Worm (Caenorhabditis elegans) whole organism, midembryonic: Measurements from ENCODE around the gene fbxb-34.

Experiments used
- T22C8.4 ChIP-seq: fragments of 200-800 bp; sonication (Bioruptor generic); IDR thresholded peaks from 2 replicates; pipeline ENCODE4 v1.3.6; 2022; ENCODE audit warnings: missing genetic modification characterization, missing compliant biosample characterization
- cog-1 ChIP-seq: sonication (generic microtip); optimal IDR thresholded peaks from 2 replicates; lab custom pipeline; 2016; ENCODE audit warnings: missing genetic modification characterization, missing compliant biosample characterization
- flt-1 ChIP-seq: fragments of 200-800 bp; sonication (Bioruptor generic); IDR thresholded peaks from 2 replicates; pipeline ENCODE4 v1.3.6; 2022; ENCODE audit warnings: missing genetic modification characterization, missing compliant biosample characterization
- klf-2 ChIP-seq: fragments of 200-800 bp; sonication (Bioruptor generic); conservative IDR thresholded peaks from 2 replicates; pipeline ENCODE4 v1.3.6; 2022; ENCODE audit warnings: missing genetic modification reagents, missing genetic modification characterization, missing compliant biosample characterization
- ref-1 ChIP-seq: fragments of 200-800 bp; sonication (Bioruptor generic); conservative IDR thresholded peaks from 2 replicates; pipeline ENCODE4 v1.3.6; 2022; ENCODE audit warnings: missing genetic modification reagents, missing genetic modification characterization, missing compliant biosample characterization
- tab-1 ChIP-seq: fragments of 200-800 bp; sonication (Bioruptor generic); IDR thresholded peaks from 2 replicates; pipeline ENCODE4 v1.3.6; 2022; ENCODE audit warnings: missing genetic modification characterization, missing compliant biosample characterization
- ztf-23 ChIP-seq: fragments of 200-800 bp; sonication (Bioruptor generic); IDR thresholded peaks from 2 replicates; pipeline ENCODE4 v1.3.6; 2022; ENCODE audit warnings: missing genetic modification reagents, missing genetic modification characterization, missing compliant biosample characterization
- ztf-29 ChIP-seq: fragments of 200-800 bp; sonication (Bioruptor generic); IDR thresholded peaks from 2 replicates; pipeline ENCODE4 v1.3.6; 2022; ENCODE audit warnings: missing genetic modification reagents, missing genetic modification characterization, missing compliant biosample characterization

DNA sequence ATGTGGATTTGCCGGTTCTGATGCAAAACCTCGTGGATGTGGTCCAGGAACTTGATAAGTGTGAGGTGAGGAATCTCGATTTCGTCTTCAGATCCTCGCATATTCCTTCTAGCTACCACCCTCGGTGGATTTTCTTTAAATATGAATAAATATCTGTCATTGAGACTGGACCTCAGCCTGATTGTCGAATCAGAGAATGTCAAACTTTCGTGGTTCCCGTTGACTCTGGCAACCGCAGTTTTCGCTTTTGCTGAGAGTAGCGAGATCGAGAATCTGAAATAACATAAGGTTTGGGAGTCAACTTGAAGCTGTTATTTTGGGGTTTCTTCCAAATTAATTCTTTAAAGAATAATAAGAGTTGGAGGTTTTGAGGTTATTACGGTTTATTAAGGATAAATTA, 5.0 kb upstream of the fbxb-34 start, which contains the start of gene fbxb-14:
- TF ChIP-seq klf-2 (GFP tag; lab: Robert Waterston, UW), result no peak
- no peak for TF ChIP-seq ztf-23 (GFP tag; lab: Robert Waterston, UW)
- no peak for TF ChIP-seq ref-1 (GFP tag; lab: Robert Waterston, UW)
- TF ChIP-seq T22C8.4, result no peak
- TF ChIP-seq flt-1, result no peak
- no peak for TF ChIP-seq tab-1 (GFP tag; lab: Robert Waterston, UW)
- TF ChIP-seq ztf-29 (GFP tag; lab: Robert Waterston, UW), result no peak
- TF ChIP-seq cog-1 (tag; lab: Kevin White, UChicago), result no peak
